Fruit fly (Drosophila melanogaster) whole organism, adult: ENCODE data around the gene CG9302.
A peak's percentile ranks its signal among the peaks of the same experiment; 100 is the strongest.

Source experiments
- CG11617 ChIP-seq: fragments of 200-800 bp; sonication (Bioruptor generic); optimal IDR thresholded peaks from 2 replicates; lab custom pipeline; 2017; ENCODE audit warnings: mild to moderate bottlenecking, missing biosample characterization, missing genetic modification reagents, missing genetic modification characterization
- CG12768 ChIP-seq: fragments of 200-800 bp; sonication (Bioruptor generic); optimal IDR thresholded peaks from 2 replicates; lab custom pipeline; 2017; ENCODE audit warnings: missing biosample characterization, missing genetic modification characterization, mild to moderate bottlenecking, moderate library complexity, missing genetic modification reagents
- CG14711 ChIP-seq: fragments of 200-800 bp; sonication (Bioruptor generic); optimal IDR thresholded peaks from 2 replicates; lab custom pipeline; 2018; ENCODE audit warnings: missing biosample characterization, mild to moderate bottlenecking, missing genetic modification characterization, moderate library complexity
- CG1620 ChIP-seq: fragments of 200-800 bp; sonication (Bioruptor generic); optimal IDR thresholded peaks from 2 replicates; lab custom pipeline; 2016; ENCODE audit warnings: missing biosample characterization, missing genetic modification characterization
- CG33017 ChIP-seq: fragments of 200-800 bp; sonication (Bioruptor generic); optimal IDR thresholded peaks from 2 replicates; lab custom pipeline; 2018; ENCODE audit warnings: missing biosample characterization, mild to moderate bottlenecking, missing genetic modification characterization, moderate library complexity
- CG5204 ChIP-seq: fragments of 200-800 bp; sonication (Bioruptor generic); optimal IDR thresholded peaks from 2 replicates; lab custom pipeline; 2016; ENCODE audit warnings: missing biosample characterization, missing genetic modification characterization
- CG7045 ChIP-seq: fragments of 200-800 bp; sonication (Bioruptor generic); optimal IDR thresholded peaks from 2 replicates; lab custom pipeline; 2017; ENCODE audit warnings: missing biosample characterization, mild to moderate bottlenecking, missing genetic modification characterization
- CG7101 ChIP-seq: fragments of 200-800 bp; sonication (Bioruptor generic); optimal IDR thresholded peaks from 2 replicates; lab custom pipeline; 2018; ENCODE audit warnings: missing biosample characterization, mild to moderate bottlenecking, missing genetic modification characterization, moderate library complexity
- Clk ChIP-seq: fragments of 200-800 bp; sonication (Bioruptor generic); optimal IDR thresholded peaks from 2 replicates; lab custom pipeline; 2017; ENCODE audit warnings: missing biosample characterization, missing genetic modification characterization
- Crg-1 ChIP-seq: fragments of 200-800 bp; sonication (Bioruptor generic); optimal IDR thresholded peaks from 2 replicates; lab custom pipeline; 2016; ENCODE audit warnings: missing biosample characterization, missing genetic modification characterization
- Hr96 ChIP-seq: fragments of 200-800 bp; sonication (Bioruptor generic); optimal IDR thresholded peaks from 2 replicates; lab custom pipeline; 2016; ENCODE audit warnings: missing biosample characterization, missing genetic modification characterization
- Mnt ChIP-seq: fragments of 200-800 bp; sonication (Bioruptor generic); optimal IDR thresholded peaks from 2 replicates; lab custom pipeline; 2016; ENCODE audit warnings: missing biosample characterization, mild to moderate bottlenecking, missing genetic modification characterization
- bab1 ChIP-seq: fragments of 200-800 bp; sonication (Bioruptor generic); optimal IDR thresholded peaks from 3 replicates; lab custom pipeline; 2019; ENCODE audit warnings: missing biosample characterization, mild to moderate bottlenecking, missing genetic modification characterization, moderate library complexity
- cic ChIP-seq: fragments of 200-800 bp; sonication (Bioruptor generic); optimal IDR thresholded peaks from 2 replicates; lab custom pipeline; 2017; ENCODE audit warnings: missing biosample characterization, mild to moderate bottlenecking, missing genetic modification characterization, moderate library complexity
- cnc ChIP-seq, 2 experiments: fragments of >200 bp; optimal IDR thresholded peaks; 2 replicates each; lab custom pipeline; 2017
- kay ChIP-seq: fragments of 200-800 bp; sonication (Bioruptor generic); peaks from one replicate; lab custom pipeline; 2016; ENCODE audit warnings: missing biosample characterization, missing genetic modification characterization, borderline replicate concordance
- ovo ChIP-seq: fragments of 200-800 bp; sonication (Bioruptor generic); optimal IDR thresholded peaks from 2 replicates; lab custom pipeline; 2016; ENCODE audit warnings: missing biosample characterization, missing genetic modification characterization
- pad ChIP-seq: fragments of 200-800 bp; sonication (Bioruptor generic); optimal IDR thresholded peaks from 3 replicates; lab custom pipeline; 2017; ENCODE audit warnings: missing biosample characterization, missing genetic modification characterization, mild to moderate bottlenecking, moderate library complexity, missing genetic modification reagents
- tj ChIP-seq: fragments of 200-800 bp; sonication (Bioruptor generic); optimal IDR thresholded peaks from 3 replicates; lab custom pipeline; 2017; ENCODE audit warnings: missing biosample characterization, mild to moderate bottlenecking, missing genetic modification characterization, moderate library complexity
- toe ChIP-seq: fragments of 200-800 bp; sonication (Bioruptor generic); optimal IDR thresholded peaks from 2 replicates; lab custom pipeline; 2016; ENCODE audit warnings: missing biosample characterization, missing genetic modification characterization

The CG9302 gene

dm6 chr2L:13367378-13367777, 11.0 kb downstream of the CG9302 start, which contains the start of gene Tap42:
Gene Tap42, plus strand, starts transcription at chr2L:13367617.
- TF ChIP-seq CG33017 (tag; lab: Kevin White, UChicago) (peak; percentile 26), bab1 (GFP tag; lab: Kevin White, UChicago) (peak; percentile 47), CG5204 (GFP tag; lab: Kevin White, UChicago) (no peak), cic (GFP tag; lab: Kevin White, UChicago) (peak; percentile 22), ovo (GFP tag; lab: Kevin White, UChicago) (no peak), Mnt (peak; percentile 30), CG7101 (tag; lab: Kevin White, UChicago) (peak; percentile 34), CG1620 (GFP tag; lab: Kevin White, UChicago) (no peak)

- TF ChIP-seq CG33017 (tag; lab: Kevin White, UChicago) (peak; percentile 68), cnc (optimal IDR thresholded peaks at IDR 0.05; lab: Kevin White, UChicago) (no peak), kay (no peak), CG11617 (GFP tag; lab: Kevin White, UChicago) (peak; percentile 68), Crg-1 (GFP tag; lab: Kevin White, UChicago) (peak; percentile 40), CG5204 (GFP tag; lab: Kevin White, UChicago) (peak; percentile 16), pad (GFP tag; lab: Kevin White, UChicago) (peak; percentile 54), CG7045 (GFP tag; lab: Kevin White, UChicago) (peak; percentile 72), toe (GFP tag; lab: Kevin White, UChicago) (peak; percentile 54), Clk (GFP tag; lab: Kevin White, UChicago) (no peak), CG14711 (peak; percentile 87), Mnt (peak; percentile 98), Hr96 (GFP tag; lab: Kevin White, UChicago) (no peak), CG7101 (tag; lab: Kevin White, UChicago) (peak; percentile 78), CG1620 (GFP tag; lab: Kevin White, UChicago) (peak; percentile 48), cic (GFP tag; lab: Kevin White, UChicago) (peak; percentile 43), bab1 (GFP tag; lab: Kevin White, UChicago) (peak; percentile 80), CG12768 (peak; percentile 48), tj (GFP tag; lab: Kevin White, UChicago) (peak; percentile 98), ovo (GFP tag; lab: Kevin White, UChicago) (peak; percentile 45)
Observed at dm6 chr2L:13366109-13366747, 12.1 kb downstream of the CG9302 start, which contains the start of the genes Nnp-1 and Grx3. Gene Nnp-1, minus strand, starts transcription at chr2L:13366189. Gene Grx3, plus strand, starts transcription at chr2L:13366447.

- TF ChIP-seq Clk (GFP tag; lab: Kevin White, UChicago), result no peak
- TF ChIP-seq kay, result peak; percentile 52
Observed at dm6 chr2L:13362953-13363352, 15.4 kb downstream of the CG9302 start.

dm6 chr2L:13361465-13361864, 16.9 kb downstream of the CG9302 start, which contains the start of gene CG9377:
Gene CG9377, minus strand, starts transcription at chr2L:13361565.
- TF ChIP-seq CG14711 (no peak), cic (GFP tag; lab: Kevin White, UChicago) (no peak), toe (GFP tag; lab: Kevin White, UChicago) (no peak), kay (no peak), cnc (optimal IDR thresholded peaks at IDR 0.05; lab: Kevin White, UChicago) (no peak), CG7045 (GFP tag; lab: Kevin White, UChicago) (no peak), CG11617 (GFP tag; lab: Kevin White, UChicago) (no peak), CG12768 (no peak), tj (GFP tag; lab: Kevin White, UChicago) (no peak), pad (GFP tag; lab: Kevin White, UChicago) (no peak), ovo (GFP tag; lab: Kevin White, UChicago) (no peak), Crg-1 (GFP tag; lab: Kevin White, UChicago) (no peak), bab1 (GFP tag; lab: Kevin White, UChicago) (no peak), Hr96 (GFP tag; lab: Kevin White, UChicago) (no peak), CG1620 (GFP tag; lab: Kevin White, UChicago) (no peak), CG5204 (GFP tag; lab: Kevin White, UChicago) (no peak), Mnt (no peak), Clk (GFP tag; lab: Kevin White, UChicago) (no peak), CG33017 (tag; lab: Kevin White, UChicago) (no peak)

dm6 chr2L:13354580-13355347, 23.6 kb downstream of the CG9302 start, which contains the start of gene CG9395:
Gene CG9395, minus strand, starts transcription at chr2L:13355073.
- TF ChIP-seq tj (GFP tag; lab: Kevin White, UChicago) (no peak), Clk (GFP tag; lab: Kevin White, UChicago) (no peak), ovo (GFP tag; lab: Kevin White, UChicago) (no peak), CG5204 (GFP tag; lab: Kevin White, UChicago) (no peak), pad (GFP tag; lab: Kevin White, UChicago) (no peak), cic (GFP tag; lab: Kevin White, UChicago) (no peak), Mnt (no peak), CG33017 (tag; lab: Kevin White, UChicago) (no peak), CG11617 (GFP tag; lab: Kevin White, UChicago) (no peak), kay (no peak), toe (GFP tag; lab: Kevin White, UChicago) (no peak), CG12768 (no peak)
